Fruit fly (Drosophila melanogaster): ENCODE results near the gene CG15387.

Gene CG15387

DNA sequence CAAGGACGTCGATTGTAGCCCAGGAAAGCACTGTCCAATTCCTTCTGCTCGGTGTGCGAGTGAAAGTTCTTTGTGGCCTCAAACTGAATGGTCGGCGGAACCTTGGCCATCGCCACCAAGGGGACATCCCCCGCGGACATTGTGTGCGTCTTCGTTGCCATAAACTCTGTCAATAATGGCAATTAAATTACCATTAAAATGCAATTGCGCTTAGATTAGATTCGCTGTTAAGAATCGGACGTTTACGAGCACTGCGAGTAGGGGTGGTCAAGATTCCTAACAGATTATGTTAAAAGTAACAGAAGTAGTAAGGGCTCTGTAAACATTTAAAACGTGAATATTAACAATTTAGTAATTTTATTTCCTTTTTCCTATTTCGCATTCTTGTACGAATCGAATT, 10.0 kb downstream of the CG15387 start, which contains the start of gene daed (continued):
- TF ChIP-seq crc (GFP tag; optimal IDR thresholded peaks at IDR 0.05): no peak
- TF ChIP-seq pita (GFP tag; optimal IDR thresholded peaks at IDR 0.05): no peak
- TF ChIP-seq CG6254 (GFP tag; optimal IDR thresholded peaks at IDR 0.05): no peak
- no peak for TF ChIP-seq inv (GFP tag; IDR thresholded peaks at IDR 0.05; ENCODE audit: partially characterized antibody)
- no peak for TF ChIP-seq dm (GFP tag; optimal IDR thresholded peaks at IDR 0.05)
- TF ChIP-seq CG7786 (GFP tag; optimal IDR thresholded peaks at IDR 0.05): no peak
- TF ChIP-seq CG8290 (GFP tag; optimal IDR thresholded peaks at IDR 0.05): no peak
- TF ChIP-seq CG8290 (tag; optimal IDR thresholded peaks at IDR 0.05): no peak
- TF ChIP-seq Awh (GFP tag; IDR thresholded peaks at IDR 0.05): no peak
- TF ChIP-seq CG13424 (tag; optimal IDR thresholded peaks at IDR 0.05): no peak
- TF ChIP-seq B-H2 (GFP tag; optimal IDR thresholded peaks at IDR 0.05): no peak
- TF ChIP-seq lbe (GFP tag; optimal IDR thresholded peaks at IDR 0.05): peak; percentile 35
- no peak for TF ChIP-seq E2f1 (GFP tag; IDR thresholded peaks at IDR 0.05)
- TF ChIP-seq lilli (GFP tag; optimal IDR thresholded peaks at IDR 0.05): no peak
- TF ChIP-seq stwl (tag; optimal IDR thresholded peaks at IDR 0.05): peak; percentile 42
- TF ChIP-seq cwo (GFP tag; optimal IDR thresholded peaks at IDR 0.05): no peak
- no peak for TF ChIP-seq amos (GFP tag; IDR thresholded peaks at IDR 0.05; ENCODE audit: partially characterized antibody)
- TF ChIP-seq dmrt11E (tag; optimal IDR thresholded peaks at IDR 0.05): no peak
- TF ChIP-seq PHDP (tag; optimal IDR thresholded peaks at IDR 0.05): no peak
- TF ChIP-seq wek (GFP tag; optimal IDR thresholded peaks at IDR 0.05): no peak
- TF ChIP-seq CG3847 (GFP tag; IDR thresholded peaks at IDR 0.05): no peak
- no peak for TF ChIP-seq eyg (GFP tag; optimal IDR thresholded peaks at IDR 0.05)
- peak; percentile 25; the same call in 1 of the 2 replicates for TF ChIP-seq E2f2 (GFP tag; IDR thresholded peaks at IDR 0.05)
- TF ChIP-seq GATAe (GFP tag; conservative IDR thresholded peaks at IDR 0.05): no peak
- TF ChIP-seq sima (GFP tag; optimal IDR thresholded peaks at IDR 0.05): no peak
- TF ChIP-seq hth (optimal IDR thresholded peaks at IDR 0.05): no peak
- no peak for TF ChIP-seq hbn (GFP tag; IDR thresholded peaks at IDR 0.05; ENCODE audit: partially characterized antibody)
- no peak for TF ChIP-seq CoRest (tag; optimal IDR thresholded peaks at IDR 0.05)
- 0 out of 4 replicates have a peak, but pooled peaks have one; percentile 33 for TF ChIP-seq Dll (GFP tag; IDR thresholded peaks at IDR 0.05; ENCODE audit: partially characterized antibody)
- peak; percentile 84 for TF ChIP-seq CG17568 (GFP tag; optimal IDR thresholded peaks at IDR 0.05)
- TF ChIP-seq CG2875 (GFP tag; optimal IDR thresholded peaks at IDR 0.05): no peak
- no peak for TF ChIP-seq H2.0 (GFP tag; IDR thresholded peaks at IDR 0.05)
- TF ChIP-seq sim (GFP tag; IDR thresholded peaks at IDR 0.05): no peak
- no peak for TF ChIP-seq so (GFP tag; IDR thresholded peaks at IDR 0.05)
- TF ChIP-seq mirr (GFP tag; optimal IDR thresholded peaks at IDR 0.05): no peak
- no peak for TF ChIP-seq Taf1 (GFP tag; IDR thresholded peaks at IDR 0.05)
- TF ChIP-seq Oli (tag; optimal IDR thresholded peaks at IDR 0.05): no peak
- no peak for TF ChIP-seq CG11085 (GFP tag; IDR thresholded peaks at IDR 0.05)
- no peak for TF ChIP-seq CG17328 (GFP tag; IDR thresholded peaks at IDR 0.05)
- no peak for TF ChIP-seq ind (GFP tag; optimal IDR thresholded peaks at IDR 0.05)

DNA sequence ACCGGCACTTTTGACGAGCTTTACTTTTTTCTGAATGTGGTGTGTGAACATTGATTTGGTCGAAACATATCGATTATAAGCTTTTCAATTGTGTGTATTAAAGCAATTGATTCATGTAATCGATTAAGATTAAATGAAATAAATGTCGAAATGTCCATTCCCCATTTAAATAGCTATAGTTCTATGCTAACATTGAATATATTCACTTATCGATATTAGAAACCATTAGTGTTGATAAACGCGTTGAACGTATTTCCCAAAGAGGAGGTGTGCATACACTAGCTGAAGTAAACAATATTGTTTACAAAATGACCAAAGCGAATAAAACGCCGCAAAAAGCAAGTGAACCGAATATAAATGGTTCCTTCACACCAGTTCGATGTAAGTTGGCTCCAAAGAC, 12.1 kb downstream of the CG15387 start, which contains the start of the genes Uch and CG34174:
TSS of gene Uch (minus strand) at position 208 of the 400 bp plus-strand sequence.
TSS of gene CG34174 (plus strand) at position 263 of the 400 bp plus-strand sequence.
- TF ChIP-seq dan (GFP tag; IDR thresholded peaks at IDR 0.05): no peak
- peak; percentile 18 for TF ChIP-seq kni (GFP tag; optimal IDR thresholded peaks at IDR 0.05)
- TF ChIP-seq CG18764 (GFP tag; optimal IDR thresholded peaks at IDR 0.05): no peak
- no peak for TF ChIP-seq ken (GFP tag; IDR thresholded peaks at IDR 0.05)
- no peak for TF ChIP-seq CG10654 (GFP tag; optimal IDR thresholded peaks at IDR 0.05)
- TF ChIP-seq Scr (GFP tag; IDR thresholded peaks at IDR 0.05; ENCODE audit: partially characterized antibody): peak; percentile 78
- TF ChIP-seq CG3838 (GFP tag; optimal IDR thresholded peaks at IDR 0.05): no peak
- no peak for TF ChIP-seq CG4854 (GFP tag; optimal IDR thresholded peaks at IDR 0.05)
- no peak for TF ChIP-seq ci (GFP tag; IDR thresholded peaks at IDR 0.05)
- TF ChIP-seq CG7786 (GFP tag; optimal IDR thresholded peaks at IDR 0.05): no peak
- TF ChIP-seq tna (GFP tag; IDR thresholded peaks at IDR 0.05; ENCODE audit: partially characterized antibody): no peak
- peak; percentile 23 for TF ChIP-seq CG2712 (tag; optimal IDR thresholded peaks at IDR 0.05)
- no peak for TF ChIP-seq Camta (GFP tag; optimal IDR thresholded peaks at IDR 0.05)
- TF ChIP-seq hbn (GFP tag; IDR thresholded peaks at IDR 0.05; ENCODE audit: partially characterized antibody): peak; percentile 68
- TF ChIP-seq CG34422 (GFP tag; IDR thresholded peaks at IDR 0.05): peak; percentile 55; the same call in 1 of the 3 replicates
- TF ChIP-seq CG8924 (tag; optimal IDR thresholded peaks at IDR 0.05): no peak

All from whole organism, embryonic.